Fruit fly (Drosophila melanogaster): ENCODE data around the gene CG11586.

CG11586 gene

DNA sequence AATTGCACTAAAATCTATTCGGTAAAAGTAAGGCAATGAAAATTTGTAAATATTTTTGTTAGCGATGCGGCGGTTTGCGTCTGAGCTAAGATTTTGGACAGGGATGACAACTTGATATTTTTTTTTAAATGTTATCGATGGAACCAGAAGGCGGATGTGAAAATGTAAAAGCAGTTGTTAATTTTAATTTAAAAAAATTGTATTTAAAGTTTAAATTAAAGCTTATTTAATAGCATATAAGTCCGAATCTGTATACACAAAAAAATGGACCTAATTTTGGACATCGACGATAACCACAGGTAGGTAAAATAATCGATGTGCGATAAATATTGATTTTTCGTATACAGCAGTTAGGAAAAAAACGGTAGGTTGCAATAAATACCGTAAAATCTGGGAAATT lies at the start of gene CG11586, which contains the start of gene VhaM9.7-a:
CG11586 (minus strand) TSS at position 87 of the 400 bp plus-strand sequence.
VhaM9.7-a (plus strand) TSS at position 322 of the 400 bp plus-strand sequence.
- TF ChIP-seq CG8478 (optimal IDR thresholded peaks at IDR 0.05) (no peak), psq (optimal IDR thresholded peaks at IDR 0.05) (no peak), EcR (GFP tag; optimal IDR thresholded peaks at IDR 0.05) (no peak), pan (optimal IDR thresholded peaks at IDR 0.05) (no peak), Dll (optimal IDR thresholded peaks at IDR 0.05) (no peak)

DNA sequence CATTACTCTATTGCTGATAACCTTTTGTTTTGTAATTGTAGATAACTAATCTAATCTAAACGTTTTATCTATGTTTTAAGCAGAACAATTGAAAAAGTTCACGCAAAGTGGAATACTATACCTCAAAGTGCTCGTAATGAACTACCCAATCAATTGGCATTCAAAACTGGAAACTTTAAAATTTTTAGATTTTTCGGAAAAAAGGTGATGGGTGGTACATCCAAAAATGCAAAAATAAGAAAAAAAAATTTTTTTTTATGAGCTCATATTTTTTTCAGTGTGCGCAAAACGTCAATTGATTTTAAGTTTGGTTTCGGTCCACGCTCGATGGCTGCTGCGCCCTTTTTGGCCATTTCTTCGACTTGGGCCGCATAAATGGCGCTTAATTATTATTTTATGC lies 48.3 kb upstream of the CG11586 start:
- TF ChIP-seq EcR (GFP tag; optimal IDR thresholded peaks at IDR 0.05) (no peak), pan (optimal IDR thresholded peaks at IDR 0.05) (no peak), psq (optimal IDR thresholded peaks at IDR 0.05) (no peak), usp (GFP tag; optimal IDR thresholded peaks at IDR 0.05) (no peak), Dll (optimal IDR thresholded peaks at IDR 0.05) (no peak), CG8478 (optimal IDR thresholded peaks at IDR 0.05) (no peak)

DNA sequence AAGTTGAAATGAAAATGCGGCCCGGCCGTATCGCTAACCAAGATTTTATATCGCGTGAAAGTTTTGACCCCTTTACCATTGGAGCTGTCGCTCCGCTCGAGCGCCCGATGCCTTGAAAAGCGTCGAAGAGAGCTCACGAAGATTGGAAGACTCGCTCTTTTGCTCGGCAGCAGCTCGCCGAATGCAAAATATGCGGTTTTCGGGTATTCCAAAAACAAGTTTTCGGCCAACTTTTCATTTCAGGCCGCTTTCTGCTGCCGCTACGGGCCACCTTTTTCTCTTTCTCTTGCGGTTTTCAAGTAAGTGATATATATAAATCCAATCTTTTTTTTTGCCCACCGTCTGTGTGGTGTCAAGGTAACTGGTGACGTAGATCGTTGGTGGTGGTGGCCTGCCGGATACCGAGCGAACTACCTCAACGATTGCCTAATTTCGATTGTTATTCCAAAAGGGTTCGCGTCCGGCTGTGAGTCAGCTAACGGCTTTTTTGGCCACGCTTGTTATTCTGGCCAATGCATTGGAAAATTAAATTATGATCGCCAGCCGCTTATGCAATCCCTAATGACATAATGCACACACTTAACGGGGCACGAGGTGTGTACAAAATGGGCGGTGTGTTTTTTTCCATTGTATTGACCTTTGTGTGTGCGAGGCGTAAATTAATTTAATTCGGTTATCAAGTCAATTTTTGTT lies 45.6 kb upstream of the CG11586 start, which contains the start of gene dyl:
dyl (minus strand) TSS at position 28 of the 693 bp plus-strand sequence.
- TF ChIP-seq pan (optimal IDR thresholded peaks at IDR 0.05) (no peak), usp (GFP tag; optimal IDR thresholded peaks at IDR 0.05) (no peak), EcR (GFP tag; optimal IDR thresholded peaks at IDR 0.05) (no peak), Dll (optimal IDR thresholded peaks at IDR 0.05) (no peak), psq (optimal IDR thresholded peaks at IDR 0.05) (no peak), CG8478 (optimal IDR thresholded peaks at IDR 0.05) (no peak)

DNA sequence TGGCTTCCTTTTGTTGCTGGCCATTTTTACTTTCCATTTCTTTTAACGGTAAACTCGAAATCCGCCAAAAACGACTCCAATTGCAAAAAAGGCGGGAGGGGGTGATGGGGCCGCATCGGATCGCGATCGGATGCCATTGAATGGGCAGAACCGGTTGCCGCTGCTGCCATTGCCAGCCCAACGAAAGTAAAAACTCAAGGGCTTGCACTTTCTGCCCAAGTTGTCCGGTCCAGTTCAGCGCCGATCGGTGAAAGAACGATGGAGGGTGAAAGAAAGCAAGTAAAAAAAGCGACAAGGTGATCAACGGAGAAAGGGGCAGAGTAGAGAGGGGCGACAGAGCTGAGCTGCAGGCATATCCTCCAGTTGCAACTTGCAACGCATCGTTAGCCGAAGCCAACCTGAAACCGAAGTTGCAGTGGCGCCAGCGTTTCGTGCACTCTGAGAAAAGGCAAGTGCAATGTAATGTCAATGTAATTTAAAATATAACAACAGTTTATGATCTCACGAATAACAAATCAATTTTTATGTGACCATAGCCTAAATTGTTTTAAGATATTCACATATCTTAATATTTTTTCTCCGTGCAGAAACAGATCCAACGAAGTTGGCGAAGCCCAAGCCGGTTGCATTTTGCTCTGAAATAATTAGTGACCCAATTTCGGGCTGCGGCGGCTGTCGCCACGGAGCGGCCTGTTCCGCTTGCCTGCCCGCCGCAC lies 42.1 kb upstream of the CG11586 start:
- TF ChIP-seq usp (GFP tag; optimal IDR thresholded peaks at IDR 0.05) = no peak
- no peak for TF ChIP-seq psq (optimal IDR thresholded peaks at IDR 0.05)
- no peak for TF ChIP-seq CG8478 (optimal IDR thresholded peaks at IDR 0.05)
- TF ChIP-seq EcR (GFP tag; optimal IDR thresholded peaks at IDR 0.05) = no peak
- TF ChIP-seq Dll (optimal IDR thresholded peaks at IDR 0.05) = no peak

DNA sequence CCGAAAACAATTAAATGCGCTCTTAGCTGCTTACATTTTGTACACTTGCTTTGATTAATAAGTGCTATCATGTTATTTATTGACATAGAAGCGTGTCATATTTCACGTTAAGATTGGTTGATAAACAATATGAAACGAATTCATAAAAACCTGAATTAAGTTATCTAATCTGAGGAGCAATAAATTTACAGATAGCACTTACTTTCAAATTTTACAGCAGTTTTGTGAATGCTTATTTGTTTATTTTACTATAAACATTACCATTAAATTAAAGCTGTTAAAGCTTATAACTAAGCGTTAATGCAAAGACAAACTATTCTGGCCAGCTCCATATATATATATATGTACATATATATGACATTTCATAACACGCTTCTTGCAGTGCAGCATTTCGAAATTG lies 39.8 kb upstream of the CG11586 start:
- TF ChIP-seq Dll (optimal IDR thresholded peaks at IDR 0.05) (no peak), CG8478 (optimal IDR thresholded peaks at IDR 0.05) (no peak), EcR (GFP tag; optimal IDR thresholded peaks at IDR 0.05) (no peak), psq (optimal IDR thresholded peaks at IDR 0.05) (no peak), pan (optimal IDR thresholded peaks at IDR 0.05) (no peak), usp (GFP tag; optimal IDR thresholded peaks at IDR 0.05) (no peak)

DNA sequence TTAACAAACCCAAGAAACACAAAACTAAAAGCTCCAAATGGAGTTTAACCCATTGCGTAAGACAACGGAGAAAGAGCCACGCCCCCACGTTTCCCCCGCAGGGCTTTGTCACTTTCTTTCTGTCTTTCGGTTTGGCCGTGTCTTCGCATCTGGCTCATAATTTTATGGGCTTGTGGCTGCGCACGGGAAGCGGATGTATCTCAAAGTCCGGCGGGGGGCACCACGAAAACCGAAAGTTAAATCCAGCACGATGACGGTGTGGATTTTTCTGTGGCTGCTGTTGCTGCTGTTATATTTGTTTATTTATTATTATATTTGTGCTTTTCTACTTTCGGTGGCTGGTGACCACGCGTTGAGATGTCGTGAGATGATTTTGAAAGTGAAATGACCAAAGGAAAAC lies 34.5 kb upstream of the CG11586 start:
- TF ChIP-seq usp (GFP tag; optimal IDR thresholded peaks at IDR 0.05) = no peak
- TF ChIP-seq psq (optimal IDR thresholded peaks at IDR 0.05) = no peak
- no peak for TF ChIP-seq CG8478 (optimal IDR thresholded peaks at IDR 0.05)
- no peak for TF ChIP-seq Dll (optimal IDR thresholded peaks at IDR 0.05)
- TF ChIP-seq pan (optimal IDR thresholded peaks at IDR 0.05) = no peak
- TF ChIP-seq EcR (GFP tag; optimal IDR thresholded peaks at IDR 0.05) = no peak

DNA sequence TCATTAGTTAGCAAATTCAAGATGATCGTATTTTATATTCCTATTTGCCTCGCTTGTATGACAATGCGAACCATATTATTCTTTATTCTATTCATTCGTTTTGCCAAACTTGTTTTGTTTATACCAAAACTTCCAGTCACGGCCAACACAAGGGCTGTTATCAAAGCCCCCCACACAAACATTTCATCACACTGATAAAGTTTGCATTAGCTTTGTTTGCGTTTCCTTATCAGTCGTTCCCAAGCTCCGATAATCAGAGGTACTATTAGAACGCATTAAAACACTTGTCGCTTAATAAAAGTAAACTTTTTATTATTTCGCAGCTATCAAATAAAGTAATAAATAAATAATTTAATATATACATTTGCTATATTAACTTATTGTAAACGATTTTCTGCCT lies 31.4 kb upstream of the CG11586 start:
- TF ChIP-seq EcR (GFP tag; optimal IDR thresholded peaks at IDR 0.05) (no peak), pan (optimal IDR thresholded peaks at IDR 0.05) (no peak), psq (optimal IDR thresholded peaks at IDR 0.05) (no peak), Dll (optimal IDR thresholded peaks at IDR 0.05) (no peak), CG8478 (optimal IDR thresholded peaks at IDR 0.05) (no peak)

DNA sequence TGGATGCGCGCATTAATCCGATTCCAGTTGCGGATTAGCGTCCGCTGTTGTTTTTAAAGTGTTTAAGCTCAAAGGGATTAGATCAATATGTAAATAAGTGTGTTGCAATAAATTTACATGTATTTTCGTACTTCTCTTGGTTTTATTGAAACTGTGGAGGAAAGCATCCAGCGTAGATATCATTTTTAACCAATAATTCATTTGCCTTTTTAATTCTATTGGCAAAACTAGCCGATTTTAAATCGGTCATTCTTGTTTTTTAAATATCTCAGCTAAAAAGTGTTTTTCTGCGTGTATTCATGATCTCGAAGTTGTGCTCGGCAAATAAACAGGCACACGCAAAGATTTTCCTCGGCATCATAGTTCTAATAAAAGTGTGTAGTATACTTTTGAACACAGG lies 31.0 kb upstream of the CG11586 start:
- no peak for TF ChIP-seq CG8478 (optimal IDR thresholded peaks at IDR 0.05)
- no peak for TF ChIP-seq pan (optimal IDR thresholded peaks at IDR 0.05)
- no peak for TF ChIP-seq usp (GFP tag; optimal IDR thresholded peaks at IDR 0.05)
- no peak for TF ChIP-seq Dll (optimal IDR thresholded peaks at IDR 0.05)
- TF ChIP-seq EcR (GFP tag; optimal IDR thresholded peaks at IDR 0.05) = no peak
- TF ChIP-seq psq (optimal IDR thresholded peaks at IDR 0.05) = no peak

DNA sequence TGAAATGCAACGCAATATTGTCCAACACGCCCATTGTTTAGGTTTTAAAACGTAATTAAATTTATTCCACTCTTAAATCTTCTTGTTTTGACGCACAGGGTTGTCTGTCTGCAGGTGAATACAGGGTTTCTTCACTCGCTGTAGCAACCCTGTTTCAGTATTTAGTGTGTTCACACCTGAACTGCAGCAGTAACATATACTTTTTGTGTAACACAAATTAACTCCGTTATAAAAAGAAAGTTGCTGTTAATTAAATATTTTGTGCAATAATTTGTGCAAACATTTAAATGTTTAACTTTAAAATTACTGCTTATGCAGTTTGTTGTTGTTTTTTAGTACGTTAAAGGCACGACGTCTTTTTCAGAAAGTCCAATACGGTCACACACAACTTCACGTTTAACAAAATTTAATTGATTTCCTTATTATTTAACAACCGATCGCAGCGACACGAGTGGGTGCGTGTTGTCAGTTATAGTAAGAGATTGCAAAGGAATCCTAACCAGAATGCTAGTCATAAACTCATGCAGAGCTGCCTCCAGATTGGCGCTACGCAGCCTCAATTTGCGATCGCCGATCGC lies 29.9 kb upstream of the CG11586 start, which contains the start of the genes CG15012 and Fdx2:
CG15012 (minus strand) TSS at position 127 of the 578 bp plus-strand sequence.
Fdx2 (plus strand) TSS at position 363 of the 578 bp plus-strand sequence.
- TF ChIP-seq CG8478 (optimal IDR thresholded peaks at IDR 0.05) = no peak
- TF ChIP-seq Dll (optimal IDR thresholded peaks at IDR 0.05) = no peak
- no peak for TF ChIP-seq EcR (GFP tag; optimal IDR thresholded peaks at IDR 0.05)

DNA sequence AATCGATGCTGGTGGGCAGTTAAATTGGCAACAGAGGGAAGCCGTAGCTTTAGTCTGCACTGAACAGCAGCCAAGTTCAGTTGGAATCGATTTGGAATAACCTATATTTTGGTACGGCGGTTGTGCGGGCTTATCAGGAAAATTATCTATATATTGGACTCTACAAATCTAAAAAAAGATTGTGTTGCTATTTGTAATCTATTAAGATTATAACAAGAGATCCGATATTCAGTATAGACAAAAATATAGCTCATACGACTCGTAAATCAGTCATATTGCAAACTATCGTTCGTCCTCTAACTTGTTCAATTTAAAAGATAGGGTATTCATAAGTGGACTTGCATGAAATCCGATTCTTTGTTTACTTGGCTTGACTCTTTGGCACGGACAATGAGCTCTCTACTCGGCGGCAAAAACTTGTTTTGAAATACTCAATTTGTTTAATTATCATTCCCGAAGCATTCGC lies 26.4 kb upstream of the CG11586 start, which contains the start of gene Hexo1:
Hexo1 (plus strand) TSS at position 51 of the 466 bp plus-strand sequence.
- TF ChIP-seq CG8478 (optimal IDR thresholded peaks at IDR 0.05) = no peak
- no peak for TF ChIP-seq usp (GFP tag; optimal IDR thresholded peaks at IDR 0.05)
- TF ChIP-seq psq (optimal IDR thresholded peaks at IDR 0.05) = no peak
- TF ChIP-seq Dll (optimal IDR thresholded peaks at IDR 0.05) = no peak
- TF ChIP-seq pan (optimal IDR thresholded peaks at IDR 0.05) = no peak
- no peak for TF ChIP-seq EcR (GFP tag; optimal IDR thresholded peaks at IDR 0.05)

DNA sequence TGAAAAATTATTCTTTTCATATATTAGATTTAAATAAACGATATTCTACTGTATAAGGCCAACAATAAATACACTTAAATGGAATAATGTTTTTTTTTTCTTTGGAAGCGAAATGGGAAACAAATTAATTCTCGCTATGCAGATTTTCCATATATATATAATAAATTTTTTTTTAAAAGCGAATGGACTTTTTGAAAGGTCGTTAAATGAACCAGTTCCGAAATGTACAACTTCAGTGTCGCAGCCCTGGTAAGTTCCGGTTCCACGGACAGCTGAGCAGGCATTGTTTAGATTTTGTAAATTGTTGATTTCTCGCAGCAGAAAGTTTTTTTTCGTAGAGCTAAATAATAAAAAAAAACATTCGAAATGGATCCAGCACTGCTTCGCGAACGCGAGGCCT lies 24.5 kb upstream of the CG11586 start, which contains the start of gene TfIIEbeta:
TfIIEbeta (plus strand) TSS at position 255 of the 400 bp plus-strand sequence.
- TF ChIP-seq pan (optimal IDR thresholded peaks at IDR 0.05) (no peak), usp (GFP tag; optimal IDR thresholded peaks at IDR 0.05) (no peak), EcR (GFP tag; optimal IDR thresholded peaks at IDR 0.05) (no peak), psq (optimal IDR thresholded peaks at IDR 0.05) (no peak), Dll (optimal IDR thresholded peaks at IDR 0.05) (no peak), CG8478 (optimal IDR thresholded peaks at IDR 0.05) (no peak)
